Worm (Caenorhabditis elegans) whole organism, L2 larva: Measurements from ENCODE around the gene iff-2.

Experiments used
- C34F6.9 ChIP-seq: fragments of 150-350 bp; optimal IDR thresholded peaks from 2 replicates; lab custom pipeline; 2014; ENCODE audit warnings: missing biosample characterization, missing genetic modification characterization
- F13H6.1 ChIP-seq: sonication (generic microtip); optimal IDR thresholded peaks from 2 replicates; lab custom pipeline; 2016; ENCODE audit warnings: missing genetic modification characterization, missing compliant biosample characterization
- Y55F3AM.14 ChIP-seq: fragments of 200-800 bp; sonication (Bioruptor generic); optimal IDR thresholded peaks from 2 replicates; lab custom pipeline; 2018; ENCODE audit warnings: mild to moderate bottlenecking, missing genetic modification characterization, missing compliant biosample characterization
- ZK546.5 ChIP-seq: sonication (generic microtip); optimal IDR thresholded peaks from 2 replicates; lab custom pipeline; 2017; ENCODE audit warnings: missing biosample characterization, missing genetic modification characterization
- alr-1 ChIP-seq: fragments of 150-350 bp; optimal IDR thresholded peaks from 2 replicates; lab custom pipeline; 2014; ENCODE audit warnings: missing biosample characterization, missing genetic modification characterization
- aly-2 ChIP-seq: fragments of 150-350 bp; optimal IDR thresholded peaks from 2 replicates; lab custom pipeline; 2014; ENCODE audit warnings: missing biosample characterization, missing genetic modification characterization
- ama-1 ChIP-seq: fragments of 150-350 bp; optimal IDR thresholded peaks from 2 replicates; lab custom pipeline; 2018; ENCODE audit warnings: inconsistent platforms
- ceh-16 ChIP-seq: fragments of 150-350 bp; optimal IDR thresholded peaks from 2 replicates; lab custom pipeline; 2014; ENCODE audit warnings: missing biosample characterization, missing genetic modification characterization
- ceh-82 ChIP-seq: fragments of 150-350 bp; optimal IDR thresholded peaks from 2 replicates; lab custom pipeline; 2014; ENCODE audit warnings: missing biosample characterization, missing genetic modification characterization
- crh-2 ChIP-seq: sonication (generic microtip); optimal IDR thresholded peaks from 2 replicates; lab custom pipeline; 2017; ENCODE audit warnings: missing biosample characterization, missing genetic modification characterization
- egl-27 ChIP-seq: sonication (generic microtip); optimal IDR thresholded peaks from 3 replicates; lab custom pipeline; 2017; ENCODE audit warnings: missing biosample characterization, missing genetic modification reagents, missing genetic modification characterization
- elt-1 ChIP-seq: fragments of 150-350 bp; optimal IDR thresholded peaks from 2 replicates; lab custom pipeline; 2014; ENCODE audit warnings: missing biosample characterization, missing genetic modification characterization
- elt-3 ChIP-seq: sonication (generic microtip); optimal IDR thresholded peaks from 2 replicates; lab custom pipeline; 2017; ENCODE audit warnings: missing biosample characterization, missing genetic modification characterization
- fos-1 ChIP-seq: fragments of 150-350 bp; optimal IDR thresholded peaks from 2 replicates; lab custom pipeline; 2014; ENCODE audit warnings: missing biosample characterization, missing genetic modification characterization
- gmeb-1 ChIP-seq: fragments of 150-350 bp; optimal IDR thresholded peaks from 2 replicates; lab custom pipeline; 2014; ENCODE audit warnings: missing biosample characterization, missing genetic modification characterization
- lin-11 ChIP-seq: fragments of 150-350 bp; sonication (generic microtip); optimal IDR thresholded peaks from 2 replicates; lab custom pipeline; 2014; ENCODE audit warnings: missing biosample characterization, missing genetic modification characterization, inconsistent platforms, mixed read lengths
- lin-13 ChIP-seq: fragments of 150-350 bp; optimal IDR thresholded peaks from 2 replicates; lab custom pipeline; 2014; ENCODE audit warnings: missing biosample characterization, missing genetic modification reagents, missing genetic modification characterization
- lin-39 ChIP-seq: fragments of 150-350 bp; optimal IDR thresholded peaks from 2 replicates; lab custom pipeline; 2014; ENCODE audit warnings: missing biosample characterization, missing genetic modification reagents, missing genetic modification characterization
- lsy-2 ChIP-seq, 2 experiments: fragments of 150-350 bp in 1 of 2; sonication (generic microtip) in 1 of 2; optimal IDR thresholded peaks; 2 replicates each; lab custom pipeline; 2014 to 2017; ENCODE audit warnings: missing biosample characterization in 2 of 2, missing genetic modification characterization in 2 of 2
- mab-5 ChIP-seq: fragments of 150-350 bp; optimal IDR thresholded peaks from 2 replicates; lab custom pipeline; 2014; ENCODE audit warnings: missing biosample characterization, missing genetic modification characterization
- mbf-1 ChIP-seq: sonication (generic microtip); optimal IDR thresholded peaks from 2 replicates; lab custom pipeline; 2017; ENCODE audit warnings: missing biosample characterization, missing genetic modification characterization
- mdl-1 ChIP-seq, 2 experiments: fragments of 150-350 bp in 1 of 2; sonication (generic microtip) in 1 of 2; optimal IDR thresholded peaks; 2 replicates each; lab custom pipeline; 2017; ENCODE audit warnings: missing biosample characterization in 2 of 2, missing genetic modification characterization in 2 of 2
- nhr-11 ChIP-seq: fragments of 150-350 bp; optimal IDR thresholded peaks from 2 replicates; lab custom pipeline; 2014; ENCODE audit warnings: missing biosample characterization, missing genetic modification characterization
- nhr-12 ChIP-seq: fragments of 150-350 bp; optimal IDR thresholded peaks from 2 replicates; lab custom pipeline; 2014; ENCODE audit warnings: missing biosample characterization, missing genetic modification characterization
- nhr-129 ChIP-seq: fragments of 150-350 bp; optimal IDR thresholded peaks from 2 replicates; lab custom pipeline; 2014; ENCODE audit warnings: missing biosample characterization, missing genetic modification characterization
- nhr-21 ChIP-seq: fragments of 150-350 bp; optimal IDR thresholded peaks from 2 replicates; lab custom pipeline; 2014; ENCODE audit warnings: missing biosample characterization, missing genetic modification characterization
- nhr-23 ChIP-seq: fragments of 150-350 bp; optimal IDR thresholded peaks from 2 replicates; lab custom pipeline; 2014; ENCODE audit warnings: missing biosample characterization, missing genetic modification reagents, missing genetic modification characterization
- nhr-25 ChIP-seq: fragments of 150-350 bp; sonication (generic microtip); optimal IDR thresholded peaks from 3 replicates; lab custom pipeline; 2014; ENCODE audit warnings: missing biosample characterization, missing genetic modification characterization
- nhr-77 ChIP-seq: fragments of 150-350 bp; optimal IDR thresholded peaks from 2 replicates; lab custom pipeline; 2014; ENCODE audit warnings: missing biosample characterization, missing genetic modification characterization
- peb-1 ChIP-seq: fragments of 150-350 bp; optimal IDR thresholded peaks from 2 replicates; lab custom pipeline; 2014; ENCODE audit warnings: missing biosample characterization, missing genetic modification characterization
- sem-4 ChIP-seq: fragments of 150-350 bp; optimal IDR thresholded peaks from 2 replicates; lab custom pipeline; 2014; ENCODE audit warnings: missing biosample characterization, missing genetic modification reagents, missing genetic modification characterization
- skn-1 ChIP-seq: sonication (generic microtip); optimal IDR thresholded peaks from 2 replicates; lab custom pipeline; 2017; ENCODE audit warnings: missing biosample characterization, missing genetic modification characterization
- sma-9 ChIP-seq, 2 experiments: fragments of 150-350 bp in 1 of 2; sonication (generic microtip) in 1 of 2; optimal IDR thresholded peaks; 2 replicates each; lab custom pipeline; 2014 to 2016; ENCODE audit warnings: missing genetic modification characterization in 2 of 2, mild to moderate bottlenecking in 1 of 2, missing biosample characterization in 1 of 2, missing compliant biosample characterization in 1 of 2, missing genetic modification reagents in 1 of 2, moderate library complexity in 1 of 2
- snpc-4 ChIP-seq: fragments of 150-350 bp; optimal IDR thresholded peaks from 2 replicates; lab custom pipeline; 2014; ENCODE audit warnings: missing biosample characterization, missing genetic modification characterization
- unc-39 ChIP-seq: fragments of 150-350 bp; optimal IDR thresholded peaks from 2 replicates; lab custom pipeline; 2014; ENCODE audit warnings: missing biosample characterization, missing genetic modification characterization
- unc-55 ChIP-seq: fragments of 150-350 bp; sonication (generic microtip); optimal IDR thresholded peaks from 3 replicates; lab custom pipeline; 2014; ENCODE audit warnings: missing biosample characterization, missing genetic modification reagents, missing genetic modification characterization
- unc-62 ChIP-seq: fragments of 150-350 bp; optimal IDR thresholded peaks from 2 replicates; lab custom pipeline; 2014; ENCODE audit warnings: missing biosample characterization, missing genetic modification reagents, missing genetic modification characterization
- zag-1 ChIP-seq: fragments of 150-350 bp; optimal IDR thresholded peaks from 2 replicates; lab custom pipeline; 2014; ENCODE audit warnings: missing biosample characterization, missing genetic modification characterization
- ztf-4 ChIP-seq: fragments of 150-350 bp; optimal IDR thresholded peaks from 2 replicates; lab custom pipeline; 2014; ENCODE audit warnings: missing biosample characterization, missing genetic modification characterization

iff-2 gene

DNA sequence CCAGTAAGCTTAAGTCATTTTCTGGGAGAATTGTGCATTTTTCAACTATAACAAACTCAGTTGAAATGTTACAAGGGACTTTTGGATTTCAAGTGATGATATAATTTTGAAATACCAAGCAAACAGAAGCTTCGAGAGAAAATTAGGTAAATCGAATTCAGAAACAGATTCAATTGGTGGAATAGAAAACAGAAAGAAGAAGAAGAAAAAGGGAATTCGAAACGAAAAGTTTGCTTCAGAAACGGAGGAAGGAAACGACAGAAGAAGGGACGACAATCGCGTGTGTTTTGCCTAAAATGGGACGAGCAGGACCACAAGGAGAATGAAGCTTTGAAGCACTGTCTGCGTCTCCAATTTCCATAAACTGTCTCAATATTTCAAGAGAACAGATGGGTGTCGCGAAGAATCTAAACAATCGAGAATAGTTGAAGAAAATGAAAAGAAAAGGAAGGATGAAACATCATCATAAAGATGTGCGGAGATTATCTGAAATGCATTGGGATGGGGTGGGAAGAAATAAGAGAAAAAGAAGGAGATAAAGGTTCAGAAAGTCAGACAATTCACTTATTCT is 26.6 kb upstream of the iff-2 start:
- no peak for TF ChIP-seq unc-39
- no peak for TF ChIP-seq nhr-12 (tag; lab: Kevin White, UChicago)
- no peak for TF ChIP-seq skn-1
- no peak for TF ChIP-seq gmeb-1 (tag; lab: Kevin White, UChicago)
- no peak for TF ChIP-seq ceh-16 (tag; lab: Kevin White, UChicago)
- TF ChIP-seq ztf-4 (tag; lab: Kevin White, UChicago): no peak
- peak in 1 of 2 experiments; percentile 18 for TF ChIP-seq lsy-2 (tag; optimal IDR thresholded peaks at IDR 0.05; lab: Kevin White, UChicago)
- peak; percentile 28 for TF ChIP-seq zag-1 (tag; lab: Kevin White, UChicago)
- TF ChIP-seq unc-62 (GFP tag; lab: Kevin White, UChicago): no peak
- peak; percentile 70 for TF ChIP-seq unc-55 (GFP tag; lab: Kevin White, UChicago)
- TF ChIP-seq fos-1 (tag; lab: Kevin White, UChicago): no peak
- peak; percentile 21 for TF ChIP-seq nhr-129 (tag; lab: Kevin White, UChicago)
- TF ChIP-seq sem-4 (tag; lab: Kevin White, UChicago): peak; percentile 29
- TF ChIP-seq elt-1 (tag; lab: Kevin White, UChicago): no peak
- TF ChIP-seq mdl-1 (tag; optimal IDR thresholded peaks at IDR 0.05; lab: Kevin White, UChicago): no peak
- TF ChIP-seq C34F6.9 (tag; lab: Kevin White, UChicago): no peak
- TF ChIP-seq egl-27 (tag; lab: Kevin White, UChicago): no peak
- no peak for TF ChIP-seq nhr-11
- no peak for TF ChIP-seq alr-1 (tag; lab: Kevin White, UChicago)
- no peak for TF ChIP-seq Y55F3AM.14
- TF ChIP-seq sma-9 (GFP tag; optimal IDR thresholded peaks at IDR 0.05; lab: Kevin White, UChicago): no peak
- no peak for TF ChIP-seq sma-9 (tag; optimal IDR thresholded peaks at IDR 0.05; lab: Kevin White, UChicago)
- no peak for TF ChIP-seq crh-2 (tag; lab: Kevin White, UChicago)
- peak; percentile 11 for TF ChIP-seq F13H6.1 (tag; lab: Kevin White, UChicago)
- no peak for TF ChIP-seq elt-3 (tag; lab: Kevin White, UChicago)
- no peak for TF ChIP-seq ceh-82
- TF ChIP-seq snpc-4 (tag; lab: Kevin White, UChicago): no peak
- TF ChIP-seq, all 48 proteins: peak for 6

ce11 chrII:8585921-8586320 is 24.8 kb upstream of the iff-2 start:
- TF ChIP-seq nhr-23 (tag; lab: Kevin White, UChicago) (no peak), mab-5 (tag; lab: Kevin White, UChicago) (no peak), zag-1 (tag; lab: Kevin White, UChicago) (no peak), ztf-4 (tag; lab: Kevin White, UChicago) (no peak), aly-2 (tag; lab: Kevin White, UChicago) (no peak), lin-11 (tag; lab: Kevin White, UChicago) (no peak)

DNA sequence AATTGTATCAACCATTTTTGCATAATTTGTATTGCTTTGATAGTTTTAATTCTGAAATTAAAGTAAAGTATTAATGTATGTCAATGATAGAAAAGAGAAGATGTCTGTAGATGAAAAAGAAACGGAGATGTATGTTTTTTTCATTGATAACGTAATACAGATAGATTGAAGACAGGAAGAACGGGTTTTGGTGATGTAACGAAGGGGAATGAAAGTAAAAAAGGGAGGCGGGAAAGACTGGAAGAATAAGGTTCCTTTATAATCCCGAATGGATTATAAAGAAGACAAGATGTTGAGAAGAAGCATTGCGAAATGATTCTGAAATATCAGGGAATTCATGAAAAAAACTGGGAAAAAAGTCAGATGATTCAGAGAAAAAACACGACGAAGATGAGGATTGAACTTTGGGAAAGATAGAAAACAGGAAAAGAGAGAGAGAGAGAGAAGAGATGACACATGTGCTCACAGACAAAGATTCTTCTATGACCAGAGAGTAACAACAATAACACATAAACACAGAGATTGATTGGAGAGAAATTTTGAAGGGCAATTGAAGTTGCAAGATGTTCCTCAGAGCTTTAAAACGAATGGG is 24.0 kb upstream of the iff-2 start, which contains the start of gene F54C9.11:
TSS of gene F54C9.11 (minus strand) at position 51 of the 592 bp plus-strand sequence.
- TF ChIP-seq lsy-2 (tag; optimal IDR thresholded peaks at IDR 0.05; lab: Kevin White, UChicago) (peak in 1 of 2 experiments; percentile 57), Y55F3AM.14 (no peak), lin-13 (peak; percentile 24), ztf-4 (tag; lab: Kevin White, UChicago) (peak; percentile 45), nhr-11 (no peak), unc-55 (GFP tag; lab: Kevin White, UChicago) (peak; percentile 90), crh-2 (tag; lab: Kevin White, UChicago) (peak; percentile 34), elt-1 (tag; lab: Kevin White, UChicago) (no peak), sem-4 (tag; lab: Kevin White, UChicago) (peak; percentile 68), zag-1 (tag; lab: Kevin White, UChicago) (peak; percentile 15), nhr-25 (tag; lab: Kevin White, UChicago) (no peak), C34F6.9 (tag; lab: Kevin White, UChicago) (peak; percentile 73), sma-9 (GFP tag; optimal IDR thresholded peaks at IDR 0.05; lab: Kevin White, UChicago) (peak; percentile 41), sma-9 (tag; optimal IDR thresholded peaks at IDR 0.05; lab: Kevin White, UChicago) (no peak), mbf-1 (no peak), nhr-129 (tag; lab: Kevin White, UChicago) (peak; percentile 63)

ce11 chrII:8583035-8583434 is 21.9 kb upstream of the iff-2 start:
- TF ChIP-seq nhr-21 (tag; lab: Kevin White, UChicago): no peak
- no peak for TF ChIP-seq peb-1
- no peak for TF ChIP-seq lin-13
- TF ChIP-seq nhr-77 (tag; lab: Kevin White, UChicago): no peak
- TF ChIP-seq mdl-1 (tag; optimal IDR thresholded peaks at IDR 0.05; lab: Kevin White, UChicago): no peak
- TF ChIP-seq sem-4 (tag; lab: Kevin White, UChicago): no peak
- TF ChIP-seq ZK546.5 (tag; lab: Kevin White, UChicago): no peak
- TF ChIP-seq ama-1: no peak
- TF ChIP-seq lin-39: no peak
- TF ChIP-seq crh-2 (tag; lab: Kevin White, UChicago): no peak
- no peak for TF ChIP-seq nhr-25 (tag; lab: Kevin White, UChicago)
